Worm (Caenorhabditis elegans) whole organism, L4 larva: ENCODE data around the gene F35C8.5.

Experiments used
- D1046.2 ChIP-seq: fragments of 200-800 bp; sonication (Bioruptor generic); IDR thresholded peaks from 2 replicates; pipeline ENCODE4 v1.3.6; 2022; ENCODE audit warnings: missing genetic modification characterization, missing compliant biosample characterization
- F10B5.3 ChIP-seq: sonication (generic microtip); optimal IDR thresholded peaks from 2 replicates; lab custom pipeline; 2016; ENCODE audit warnings: mild to moderate bottlenecking, missing genetic modification characterization, missing compliant biosample characterization
- F44E2.7 ChIP-seq: fragments of 200-800 bp; sonication (Bioruptor generic); IDR thresholded peaks from 2 replicates; pipeline ENCODE4 v2.1.2; 2022; ENCODE audit warnings: missing genetic modification characterization, missing compliant biosample characterization
- F49E8.2 ChIP-seq: sonication (generic microtip); optimal IDR thresholded peaks from 2 replicates; lab custom pipeline; 2016; ENCODE audit warnings: missing compliant biosample characterization, mild to moderate bottlenecking, missing genetic modification characterization, borderline replicate concordance
- T26A8.4 ChIP-seq: fragments of 200-800 bp; sonication (Bioruptor generic); IDR thresholded peaks from 2 replicates; pipeline ENCODE4 v1.3.6; 2022; ENCODE audit warnings: missing genetic modification characterization, missing compliant biosample characterization
- Y75B8A.6 ChIP-seq: fragments of 200-800 bp; sonication (Bioruptor generic); IDR thresholded peaks from 2 replicates; pipeline ENCODE4 v1.3.6; 2022; ENCODE audit warnings: missing genetic modification reagents, missing genetic modification characterization, missing compliant biosample characterization
- ZK337.2 ChIP-seq: fragments of 200-800 bp; sonication (Bioruptor generic); IDR thresholded peaks from 2 replicates; pipeline ENCODE4 v1.3.6; 2022; ENCODE audit warnings: missing genetic modification reagents, missing genetic modification characterization, missing compliant biosample characterization
- aha-1 ChIP-seq: fragments of 150-350 bp; peaks from one replicate; lab custom pipeline; 2014; ENCODE audit warnings: missing biosample characterization, missing genetic modification characterization
- aly-2 ChIP-seq: sonication (generic microtip); optimal IDR thresholded peaks from 2 replicates; lab custom pipeline; 2018; ENCODE audit warnings: missing biosample characterization, missing genetic modification characterization
- ama-1 ChIP-seq: fragments of 150-350 bp; optimal IDR thresholded peaks from 2 replicates; lab custom pipeline; 2014; ENCODE audit warnings: inconsistent platforms, mixed read lengths
- arid-1 ChIP-seq: fragments of 200-800 bp; sonication (Bioruptor generic); conservative IDR thresholded peaks from 2 replicates; pipeline ENCODE4 v1.3.6; 2022; ENCODE audit warnings: missing genetic modification reagents, missing genetic modification characterization, missing compliant biosample characterization
- ceh-32 ChIP-seq: sonication (generic microtip); optimal IDR thresholded peaks from 2 replicates; lab custom pipeline; 2016; ENCODE audit warnings: mild to moderate bottlenecking, missing genetic modification characterization, missing compliant biosample characterization; ENCODE audit not compliant: poor library complexity
- ceh-62 ChIP-seq: sonication (generic microtip); optimal IDR thresholded peaks from 2 replicates; lab custom pipeline; 2017; ENCODE audit warnings: missing biosample characterization, missing genetic modification characterization
- ceh-82 ChIP-seq: sonication (generic microtip); optimal IDR thresholded peaks from 2 replicates; lab custom pipeline; 2017; ENCODE audit warnings: missing biosample characterization, missing genetic modification characterization
- daf-19 ChIP-seq: fragments of 200-800 bp; sonication (Bioruptor generic); conservative IDR thresholded peaks from 2 replicates; pipeline ENCODE4 v1.3.6; 2022; ENCODE audit warnings: missing genetic modification characterization, missing compliant biosample characterization
- daf-8 ChIP-seq: fragments of 200-800 bp; sonication (Bioruptor generic); IDR thresholded peaks from 2 replicates; pipeline ENCODE4 v1.3.6; 2022; ENCODE audit warnings: missing genetic modification characterization, missing compliant biosample characterization
- dmd-6 ChIP-seq: fragments of 200-800 bp; sonication (Bioruptor generic); IDR thresholded peaks from 2 replicates; pipeline ENCODE4 v1.3.6; 2022; ENCODE audit warnings: missing genetic modification reagents, missing genetic modification characterization, missing compliant biosample characterization
- dmd-8 ChIP-seq: fragments of 200-800 bp; sonication (Bioruptor generic); IDR thresholded peaks from 2 replicates; pipeline ENCODE4 v1.3.6; 2022; ENCODE audit warnings: missing genetic modification characterization, missing compliant biosample characterization
- dmd-9 ChIP-seq: fragments of 200-800 bp; sonication (Bioruptor generic); IDR thresholded peaks from 2 replicates; pipeline ENCODE4 v1.3.6; 2022; ENCODE audit warnings: missing genetic modification reagents, missing genetic modification characterization, missing compliant biosample characterization
- dve-1 ChIP-seq: sonication (generic microtip); optimal IDR thresholded peaks from 2 replicates; lab custom pipeline; 2017; ENCODE audit warnings: antibody characterized with exemption, mild to moderate bottlenecking, missing genetic modification characterization, missing compliant biosample characterization; ENCODE audit not compliant: insufficient read depth
- gei-8 ChIP-seq: fragments of 200-800 bp; sonication (Bioruptor generic); optimal IDR thresholded peaks from 2 replicates; lab custom pipeline; 2018; ENCODE audit warnings: mild to moderate bottlenecking, missing genetic modification characterization, missing compliant biosample characterization
- hif-1 ChIP-seq, 2 experiments: sonication (generic microtip); optimal IDR thresholded peaks; 2 replicates each; lab custom pipeline; 2016 to 2017; ENCODE audit warnings: missing compliant biosample characterization in 2 of 2, missing genetic modification characterization in 2 of 2, missing genetic modification reagents in 2 of 2, missing genotype in 2 of 2, mild to moderate bottlenecking in 1 of 2
- hlh-11 ChIP-seq: fragments of 200-800 bp; sonication (Bioruptor generic); optimal IDR thresholded peaks from 2 replicates; lab custom pipeline; 2018; ENCODE audit warnings: mild to moderate bottlenecking, missing genetic modification characterization, missing compliant biosample characterization
- lin-1 ChIP-seq: fragments of 200-800 bp; sonication (Bioruptor generic); IDR thresholded peaks from 2 replicates; pipeline ENCODE4 v1.3.6; 2022; ENCODE audit warnings: missing genetic modification reagents, missing genetic modification characterization, missing compliant biosample characterization
- lin-13 ChIP-seq: fragments of 150-350 bp; optimal IDR thresholded peaks from 2 replicates; lab custom pipeline; 2014; ENCODE audit warnings: missing biosample characterization, missing genetic modification reagents, missing genetic modification characterization
- lin-15B ChIP-seq: fragments of 150-350 bp; sonication (generic microtip); optimal IDR thresholded peaks from 3 replicates; lab custom pipeline; 2014; ENCODE audit warnings: missing biosample characterization, missing genetic modification characterization
- lin-29 ChIP-seq: fragments of 200-800 bp; sonication (Bioruptor generic); IDR thresholded peaks from 2 replicates; pipeline ENCODE4 v1.3.6; 2022; ENCODE audit warnings: missing genetic modification reagents, missing genetic modification characterization, missing compliant biosample characterization
- lir-3 ChIP-seq: sonication (generic microtip); optimal IDR thresholded peaks from 2 replicates; lab custom pipeline; 2016; ENCODE audit warnings: mild to moderate bottlenecking, missing genetic modification characterization, missing compliant biosample characterization
- madf-9 ChIP-seq: fragments of 200-800 bp; sonication (Bioruptor generic); conservative IDR thresholded peaks from 2 replicates; pipeline ENCODE4 v1.3.6; 2022; ENCODE audit warnings: missing genetic modification reagents, missing genetic modification characterization, missing compliant biosample characterization
- mes-2 ChIP-seq: sonication (generic microtip); optimal IDR thresholded peaks from 2 replicates; lab custom pipeline; 2016; ENCODE audit warnings: missing genotype, mild to moderate bottlenecking, missing genetic modification characterization, missing compliant biosample characterization; ENCODE audit not compliant: poor library complexity, severe bottlenecking
- mxl-3 ChIP-seq: fragments of 200-800 bp; sonication (Bioruptor generic); optimal IDR thresholded peaks from 2 replicates; lab custom pipeline; 2018; ENCODE audit warnings: mild to moderate bottlenecking, missing genetic modification characterization, missing compliant biosample characterization
- nhr-10 ChIP-seq: fragments of 150-350 bp; optimal IDR thresholded peaks from 2 replicates; lab custom pipeline; 2014; ENCODE audit warnings: missing biosample characterization, missing genetic modification characterization
- nhr-102 ChIP-seq: sonication (generic microtip); optimal IDR thresholded peaks from 2 replicates; lab custom pipeline; 2016; ENCODE audit warnings: mild to moderate bottlenecking, missing genetic modification characterization, moderate library complexity, missing compliant biosample characterization
- nhr-11 ChIP-seq: fragments of 150-350 bp; optimal IDR thresholded peaks from 2 replicates; lab custom pipeline; 2014; ENCODE audit warnings: missing biosample characterization, missing genetic modification characterization
- nhr-111 ChIP-seq: fragments of 200-800 bp; sonication (Bioruptor generic); optimal IDR thresholded peaks from 2 replicates; lab custom pipeline; 2018; ENCODE audit warnings: mild to moderate bottlenecking, missing genetic modification characterization, missing compliant biosample characterization
- nhr-237 ChIP-seq: sonication (generic microtip); optimal IDR thresholded peaks from 2 replicates; lab custom pipeline; 2017; ENCODE audit warnings: missing biosample characterization, missing genetic modification characterization
- nhr-25 ChIP-seq: sonication (generic microtip); optimal IDR thresholded peaks from 2 replicates; lab custom pipeline; 2017; ENCODE audit warnings: missing genetic modification characterization, mild to moderate bottlenecking, missing compliant biosample characterization, antibody characterized with exemption, moderate library complexity, borderline replicate concordance; ENCODE audit not compliant: insufficient read depth
- nhr-41 ChIP-seq: fragments of 200-800 bp; sonication (Bioruptor generic); IDR thresholded peaks from 2 replicates; pipeline ENCODE4 v1.3.6; 2022; ENCODE audit warnings: missing genetic modification reagents, missing genetic modification characterization, missing compliant biosample characterization
- nhr-48 ChIP-seq: sonication (generic microtip); optimal IDR thresholded peaks from 2 replicates; lab custom pipeline; 2016; ENCODE audit warnings: mild to moderate bottlenecking, missing genetic modification characterization, missing compliant biosample characterization
- pha-4 ChIP-seq, 2 experiments: fragments of 150-350 bp in 1 of 2; fragments of 200-800 bp in 1 of 2; sonication (Bioruptor generic) in 1 of 2; IDR thresholded peaks in 1 of 2; optimal IDR thresholded peaks in 1 of 2; 2 replicates each; pipeline versions ENCODE4 v1.3.6 to Lab custom; 2014 to 2022; ENCODE audit warnings: missing genetic modification characterization in 2 of 2, missing genetic modification reagents in 2 of 2, missing biosample characterization in 1 of 2, missing compliant biosample characterization in 1 of 2
- php-3 ChIP-seq: fragments of 200-800 bp; sonication (Bioruptor generic); IDR thresholded peaks from 2 replicates; pipeline ENCODE4 v1.3.6; 2022; ENCODE audit warnings: missing genetic modification reagents, missing genetic modification characterization, missing compliant biosample characterization
- saeg-2 ChIP-seq: fragments of 200-800 bp; sonication (Bioruptor generic); IDR thresholded peaks from 2 replicates; pipeline ENCODE4 v1.3.6; 2022; ENCODE audit warnings: missing genetic modification reagents, missing genetic modification characterization, missing compliant biosample characterization
- sdz-12 ChIP-seq: fragments of 200-800 bp; sonication (Bioruptor generic); optimal IDR thresholded peaks from 2 replicates; lab custom pipeline; 2018; ENCODE audit warnings: mild to moderate bottlenecking, missing genetic modification characterization, missing compliant biosample characterization
- skn-1 ChIP-seq: fragments of 150-350 bp; optimal IDR thresholded peaks from 2 replicates; lab custom pipeline; 2014; ENCODE audit warnings: missing biosample characterization, missing genetic modification characterization
- tag-97 ChIP-seq: fragments of 200-800 bp; sonication (Bioruptor generic); IDR thresholded peaks from 2 replicates; pipeline ENCODE4 v1.3.6; 2022; ENCODE audit warnings: missing genetic modification characterization, missing compliant biosample characterization
- unc-130 ChIP-seq: sonication (generic microtip); optimal IDR thresholded peaks from 2 replicates; lab custom pipeline; 2016; ENCODE audit warnings: missing genetic modification reagents, missing genetic modification characterization, missing compliant biosample characterization
- vab-7 ChIP-seq: fragments of 200-800 bp; sonication (Bioruptor generic); IDR thresholded peaks from 2 replicates; pipeline ENCODE4 v1.3.6; 2022; ENCODE audit warnings: missing genetic modification reagents, missing genetic modification characterization, missing compliant biosample characterization
- zfp-3 ChIP-seq: fragments of 200-800 bp; sonication (Bioruptor generic); conservative IDR thresholded peaks from 2 replicates; pipeline ENCODE4 v1.3.6; 2022; ENCODE audit warnings: missing genetic modification reagents, missing genetic modification characterization, missing compliant biosample characterization
- zip-2 ChIP-seq: fragments of 150-350 bp; optimal IDR thresholded peaks from 2 replicates; lab custom pipeline; 2014; ENCODE audit warnings: missing biosample characterization, missing genetic modification characterization

The F35C8.5 gene

DNA sequence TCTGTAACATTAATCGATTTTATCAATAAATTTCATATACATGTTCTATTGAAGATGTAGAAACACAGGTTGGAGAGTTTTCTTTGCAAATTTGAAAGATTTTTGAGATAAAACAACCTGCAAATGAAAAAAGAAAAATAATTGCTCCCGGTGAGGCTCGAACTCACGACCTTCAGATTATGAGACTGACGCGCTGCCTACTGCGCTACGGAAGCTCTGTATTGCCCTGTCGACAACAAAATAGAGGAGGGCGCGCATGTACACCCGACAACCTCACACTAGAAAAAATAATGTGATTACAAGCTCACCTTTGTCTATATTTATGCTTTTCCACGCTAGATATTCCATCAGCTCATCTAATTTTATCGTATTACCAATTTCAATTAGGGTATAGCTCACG lies 41.7 kb downstream of the F35C8.5 start (continued):
- TF ChIP-seq mxl-3 (GFP tag; lab: Kevin White, UChicago) (no peak), dmd-8 (GFP tag; lab: Robert Waterston, UW) (peak; percentile 63; the same call in 1 of the 2 replicates), zfp-3 (GFP tag; lab: Robert Waterston, UW) (0 out of 2 replicates have a peak, but pooled peaks have one; percentile 56), dmd-6 (GFP tag; lab: Robert Waterston, UW) (peak; percentile 27; the same call in 1 of the 2 replicates), F49E8.2 (tag; lab: Kevin White, UChicago) (no peak), lin-29 (no peak), vab-7 (peak; percentile 63), ama-1 (no peak), nhr-111 (peak; percentile 61), lir-3 (tag; lab: Kevin White, UChicago) (no peak), sdz-12 (GFP tag; lab: Kevin White, UChicago) (no peak), hlh-11 (no peak), ceh-62 (no peak), ZK337.2 (GFP tag; lab: Robert Waterston, UW) (0 out of 2 replicates have a peak, but pooled peaks have one; percentile 17), tag-97 (no peak), nhr-102 (tag; lab: Kevin White, UChicago) (no peak), mes-2 (tag; lab: Kevin White, UChicago) (peak; percentile 63), ceh-82 (tag; lab: Kevin White, UChicago) (no peak), nhr-25 (tag; lab: Kevin White, UChicago) (no peak), arid-1 (GFP tag; lab: Robert Waterston, UW) (peak; percentile 73), dve-1 (tag; lab: Kevin White, UChicago) (no peak), D1046.2 (GFP tag; lab: Robert Waterston, UW) (peak; percentile 59; the same call in 1 of the 2 replicates), hif-1 (tag; optimal IDR thresholded peaks at IDR 0.05; lab: Kevin White, UChicago) (no peak), zip-2 (tag; lab: Kevin White, UChicago) (no peak), nhr-11 (no peak), nhr-10 (tag; lab: Kevin White, UChicago) (no peak), daf-19 (no peak), lin-13 (GFP tag; lab: Kevin White, UChicago) (no peak), aha-1 (tag; lab: Kevin White, UChicago) (no peak), php-3 (peak; percentile 30; the same call in 1 of the 2 replicates), lin-15B (tag; lab: Kevin White, UChicago) (no peak), madf-9 (GFP tag; lab: Robert Waterston, UW) (0 out of 2 replicates have a peak, but pooled peaks have one; percentile 22), Y75B8A.6 (GFP tag; lab: Robert Waterston, UW) (0 out of 2 replicates have a peak, but pooled peaks have one; percentile 27), T26A8.4 (0 out of 2 replicates have a peak, but pooled peaks have one; percentile 74), gei-8 (GFP tag; lab: Kevin White, UChicago) (peak; percentile 7), nhr-48 (tag; lab: Kevin White, UChicago) (no peak), unc-130 (peak; percentile 14), ceh-32 (no peak), lin-1 (0 out of 2 replicates have a peak, but pooled peaks have one; percentile 30), F10B5.3 (tag; lab: Kevin White, UChicago) (peak; percentile 11), F44E2.7 (GFP tag; lab: Robert Waterston, UW) (no peak), nhr-237 (no peak), skn-1 (tag; lab: Kevin White, UChicago) (no peak), aly-2 (no peak), dmd-9 (GFP tag; lab: Robert Waterston, UW) (peak; percentile 51; the same call in 1 of the 2 replicates), nhr-41 (GFP tag; lab: Robert Waterston, UW) (peak; percentile 67; the same call in 1 of the 2 replicates), daf-8 (GFP tag; lab: Robert Waterston, UW) (no peak), pha-4 (GFP tag; IDR thresholded peaks at IDR 0.05; lab: Robert Waterston, UW) (no peak; the same call in 1 of the 2 replicates), pha-4 (tag; optimal IDR thresholded peaks at IDR 0.05; lab: Kevin White, UChicago) (no peak), saeg-2 (GFP tag; lab: Robert Waterston, UW) (no peak)
